Worm (Caenorhabditis elegans): Measurements from ENCODE around the gene atf-6.

Gene atf-6

ce11 chrX:12472232-12472631 is 8.5 kb upstream of the atf-6 start:
- no peak for TF ChIP-seq nhr-90 (tag; optimal IDR thresholded peaks at IDR 0.05; ENCODE audit: poor library complexity)
- TF ChIP-seq lsy-2 (tag; optimal IDR thresholded peaks at IDR 0.05): no peak
- TF ChIP-seq nhr-19 (GFP tag; conservative IDR thresholded peaks at IDR 0.05): no peak
- TF ChIP-seq C16A3.4 (tag; optimal IDR thresholded peaks at IDR 0.05): no peak
- no peak for TF ChIP-seq ceh-8 (GFP tag; optimal IDR thresholded peaks at IDR 0.05)
- no peak for TF ChIP-seq mab-9 (GFP tag; IDR thresholded peaks at IDR 0.05)
- no peak for TF ChIP-seq snu-23 (GFP tag; optimal IDR thresholded peaks at IDR 0.05)
- no peak for TF ChIP-seq fkh-8 (tag; optimal IDR thresholded peaks at IDR 0.05)
- no peak for TF ChIP-seq nhr-77 (tag; optimal IDR thresholded peaks at IDR 0.05)
- TF ChIP-seq sox-4 (tag; optimal IDR thresholded peaks at IDR 0.05): no peak
- TF ChIP-seq ces-1 (GFP tag; optimal IDR thresholded peaks at IDR 0.05): no peak
- TF ChIP-seq tlp-1 (tag; optimal IDR thresholded peaks at IDR 0.05): no peak
- no peak for TF ChIP-seq ceh-63 (GFP tag; optimal IDR thresholded peaks at IDR 0.05)
- TF ChIP-seq pag-3 (tag; optimal IDR thresholded peaks at IDR 0.05; ENCODE audit: borderline replicate concordance, insufficient read depth): no peak
- no peak for TF ChIP-seq lin-35 (GFP tag; optimal IDR thresholded peaks at IDR 0.05)
- TF ChIP-seq hlh-17 (GFP tag; optimal IDR thresholded peaks at IDR 0.05; ENCODE audit: borderline replicate concordance): no peak
- TF ChIP-seq blmp-1 (tag; optimal IDR thresholded peaks at IDR 0.05): no peak
- TF ChIP-seq elt-2 (tag; optimal IDR thresholded peaks at IDR 0.05): no peak
- no peak for TF ChIP-seq C34B4.2 (tag; optimal IDR thresholded peaks at IDR 0.05)

- TF ChIP-seq efl-1 (optimal IDR thresholded peaks at IDR 0.05): no peak
- peak in 1 of 2 experiments; percentile 59 for TF ChIP-seq efl-1 (GFP tag; optimal IDR thresholded peaks at IDR 0.05 in 1 of 2)
- no peak for TF ChIP-seq lin-15B (tag; optimal IDR thresholded peaks at IDR 0.05)
Observed at ce11 chrX:12476412-12476811, 4.3 kb upstream of the atf-6 start.

- no peak for TF ChIP-seq fkh-8 (tag; optimal IDR thresholded peaks at IDR 0.05)
- no peak for TF ChIP-seq nhr-28 (tag; optimal IDR thresholded peaks at IDR 0.05)
- no peak for TF ChIP-seq ets-5 (GFP tag; IDR thresholded peaks at IDR 0.05)
- no peak for TF ChIP-seq ceh-82 (tag; optimal IDR thresholded peaks at IDR 0.05)
- TF ChIP-seq efl-3 (GFP tag; optimal IDR thresholded peaks at IDR 0.05): no peak
- no peak for TF ChIP-seq nhr-19 (GFP tag; conservative IDR thresholded peaks at IDR 0.05)
- TF ChIP-seq hlh-17 (GFP tag; optimal IDR thresholded peaks at IDR 0.05; ENCODE audit: borderline replicate concordance): no peak
Observed at ce11 chrX:12477341-12477740, 3.4 kb upstream of the atf-6 start, which contains the start of gene F45E6.1. Gene F45E6.1, minus strand, starts transcription at chrX:12477441.

ce11 chrX:12478465-12478864 is 2.3 kb upstream of the atf-6 start:
- no peak for TF ChIP-seq egl-27 (tag; optimal IDR thresholded peaks at IDR 0.05)
- TF ChIP-seq Y116A8C.19 (tag; optimal IDR thresholded peaks at IDR 0.05; ENCODE audit: borderline replicate concordance): no peak
- TF ChIP-seq sup-37 (GFP tag; optimal IDR thresholded peaks at IDR 0.05): no peak
- peak in 1 of 2 experiments; percentile 41 for TF ChIP-seq lin-35 (GFP tag; optimal IDR thresholded peaks at IDR 0.05)
- TF ChIP-seq dpl-1 (GFP tag; optimal IDR thresholded peaks at IDR 0.05): no peak
- TF ChIP-seq elt-2 (tag; optimal IDR thresholded peaks at IDR 0.05): peak; percentile 57
- TF ChIP-seq xbp-1 (tag; optimal IDR thresholded peaks at IDR 0.05): no peak
- no peak for TF ChIP-seq ceh-90 (tag; optimal IDR thresholded peaks at IDR 0.05)
- no peak for TF ChIP-seq unc-86 (tag; optimal IDR thresholded peaks at IDR 0.05)
- no peak for TF ChIP-seq nhr-90 (tag; optimal IDR thresholded peaks at IDR 0.05; ENCODE audit: poor library complexity)
- TF ChIP-seq unc-98 (GFP tag; IDR thresholded peaks at IDR 0.05): no peak
- no peak for TF ChIP-seq rnt-1 (tag; optimal IDR thresholded peaks at IDR 0.05)
- TF ChIP-seq F16B12.6 (tag; optimal IDR thresholded peaks at IDR 0.05): no peak
